Fruit fly (Drosophila melanogaster) whole organism, adult: ENCODE data around the gene upd2.

Source experiments
- CG11617 ChIP-seq: fragments of 200-800 bp; sonication (Bioruptor generic); optimal IDR thresholded peaks from 2 replicates; lab custom pipeline; 2017; ENCODE audit warnings: mild to moderate bottlenecking, missing biosample characterization, missing genetic modification reagents, missing genetic modification characterization
- CG14711 ChIP-seq: fragments of 200-800 bp; sonication (Bioruptor generic); optimal IDR thresholded peaks from 2 replicates; lab custom pipeline; 2018; ENCODE audit warnings: missing biosample characterization, mild to moderate bottlenecking, missing genetic modification characterization, moderate library complexity
- CG5204 ChIP-seq: fragments of 200-800 bp; sonication (Bioruptor generic); optimal IDR thresholded peaks from 2 replicates; lab custom pipeline; 2016; ENCODE audit warnings: missing biosample characterization, missing genetic modification characterization
- CG7045 ChIP-seq: fragments of 200-800 bp; sonication (Bioruptor generic); optimal IDR thresholded peaks from 2 replicates; lab custom pipeline; 2017; ENCODE audit warnings: missing biosample characterization, mild to moderate bottlenecking, missing genetic modification characterization
- CG7101 ChIP-seq: fragments of 200-800 bp; sonication (Bioruptor generic); optimal IDR thresholded peaks from 2 replicates; lab custom pipeline; 2018; ENCODE audit warnings: missing biosample characterization, mild to moderate bottlenecking, missing genetic modification characterization, moderate library complexity
- Clk ChIP-seq: fragments of 200-800 bp; sonication (Bioruptor generic); optimal IDR thresholded peaks from 2 replicates; lab custom pipeline; 2017; ENCODE audit warnings: missing biosample characterization, missing genetic modification characterization
- Crg-1 ChIP-seq: fragments of 200-800 bp; sonication (Bioruptor generic); optimal IDR thresholded peaks from 2 replicates; lab custom pipeline; 2016; ENCODE audit warnings: missing biosample characterization, missing genetic modification characterization
- Hr96 ChIP-seq: fragments of 200-800 bp; sonication (Bioruptor generic); optimal IDR thresholded peaks from 2 replicates; lab custom pipeline; 2016; ENCODE audit warnings: missing biosample characterization, missing genetic modification characterization
- cic ChIP-seq: fragments of 200-800 bp; sonication (Bioruptor generic); optimal IDR thresholded peaks from 2 replicates; lab custom pipeline; 2017; ENCODE audit warnings: missing biosample characterization, mild to moderate bottlenecking, missing genetic modification characterization, moderate library complexity
- kay ChIP-seq: fragments of 200-800 bp; sonication (Bioruptor generic); peaks from one replicate; lab custom pipeline; 2016; ENCODE audit warnings: missing biosample characterization, missing genetic modification characterization, borderline replicate concordance
- pad ChIP-seq: fragments of 200-800 bp; sonication (Bioruptor generic); optimal IDR thresholded peaks from 3 replicates; lab custom pipeline; 2017; ENCODE audit warnings: missing biosample characterization, missing genetic modification characterization, mild to moderate bottlenecking, moderate library complexity, missing genetic modification reagents
- toe ChIP-seq: fragments of 200-800 bp; sonication (Bioruptor generic); optimal IDR thresholded peaks from 2 replicates; lab custom pipeline; 2016; ENCODE audit warnings: missing biosample characterization, missing genetic modification characterization

DNA sequence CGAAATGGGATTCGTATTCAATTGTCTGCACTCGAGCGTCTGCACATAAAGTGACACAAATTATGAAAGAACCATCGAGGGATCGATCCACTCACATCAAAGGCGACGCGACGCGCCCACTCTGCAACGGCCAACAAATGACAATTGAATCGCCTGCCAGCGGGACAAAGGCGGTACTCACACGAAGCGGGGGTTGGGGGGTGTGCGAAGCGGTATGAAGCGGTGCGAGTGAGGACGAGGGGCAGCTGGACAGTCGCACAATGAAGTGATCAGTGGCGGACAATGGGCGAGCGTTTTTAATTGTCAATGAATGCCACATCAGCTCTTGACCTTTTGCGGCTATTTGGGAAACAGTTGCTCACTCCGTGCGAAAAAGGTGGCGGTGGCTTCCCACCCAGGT is 44.5 kb upstream of the upd2 start:
- TF ChIP-seq CG7101 (tag; lab: Kevin White, UChicago) (no peak), CG5204 (GFP tag; lab: Kevin White, UChicago) (no peak), Crg-1 (no peak), CG7045 (GFP tag; lab: Kevin White, UChicago) (no peak), Clk (GFP tag; lab: Kevin White, UChicago) (no peak), cic (GFP tag; lab: Kevin White, UChicago) (no peak), toe (no peak), CG11617 (GFP tag; lab: Kevin White, UChicago) (no peak), Hr96 (GFP tag; lab: Kevin White, UChicago) (no peak), kay (GFP tag; lab: Kevin White, UChicago) (no peak), pad (GFP tag; lab: Kevin White, UChicago) (no peak), CG14711 (tag; lab: Kevin White, UChicago) (no peak)
